Worm (Caenorhabditis elegans) whole organism, L4/young adult: ENCODE measurements around the gene suca-1.

Source experiments
- W03F9.2 ChIP-seq: fragments of 150-350 bp; optimal IDR thresholded peaks from 2 replicates; lab custom pipeline; 2014; ENCODE audit warnings: missing biosample characterization, missing genetic modification characterization
- dao-5 ChIP-seq: sonication (generic microtip); optimal IDR thresholded peaks from 2 replicates; lab custom pipeline; 2016; ENCODE audit warnings: missing genotype, missing genetic modification characterization, moderate library complexity, missing compliant biosample characterization
- him-1 ChIP-seq: sonication (generic microtip); optimal IDR thresholded peaks from 2 replicates; lab custom pipeline; 2016; ENCODE audit warnings: missing genotype, missing genetic modification reagents, missing genetic modification characterization, missing compliant biosample characterization

DNA sequence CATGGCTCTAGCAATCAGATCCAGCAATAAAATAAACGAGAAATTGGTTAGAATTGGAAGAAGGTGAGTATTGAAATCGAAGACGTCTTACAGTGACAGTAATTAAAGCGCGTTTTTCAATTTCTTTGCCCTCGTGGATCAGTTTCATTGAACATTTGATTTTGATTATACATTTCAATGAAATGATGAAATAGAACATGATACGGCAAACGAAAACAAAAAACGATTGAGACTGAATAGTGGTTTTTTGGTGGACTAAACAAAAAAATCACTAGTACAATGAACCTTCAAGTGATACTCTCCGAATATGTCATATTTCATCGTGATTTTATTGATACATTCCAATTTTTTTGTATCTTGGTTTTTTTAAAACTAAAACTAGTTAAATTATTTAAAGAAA lies 3.4 kb downstream of the suca-1 start, which contains the start of gene haly-1:
- TF ChIP-seq W03F9.2 (tag; lab: Kevin White, UChicago) (no peak), him-1 (tag; lab: Kevin White, UChicago) (no peak), dao-5 (tag; lab: Kevin White, UChicago) (no peak)
